Fruit fly (Drosophila melanogaster): ENCODE results near the gene RhoBTB.
A peak's percentile ranks its signal among the peaks of the same experiment; 100 is the strongest.

RhoBTB gene

DNA sequence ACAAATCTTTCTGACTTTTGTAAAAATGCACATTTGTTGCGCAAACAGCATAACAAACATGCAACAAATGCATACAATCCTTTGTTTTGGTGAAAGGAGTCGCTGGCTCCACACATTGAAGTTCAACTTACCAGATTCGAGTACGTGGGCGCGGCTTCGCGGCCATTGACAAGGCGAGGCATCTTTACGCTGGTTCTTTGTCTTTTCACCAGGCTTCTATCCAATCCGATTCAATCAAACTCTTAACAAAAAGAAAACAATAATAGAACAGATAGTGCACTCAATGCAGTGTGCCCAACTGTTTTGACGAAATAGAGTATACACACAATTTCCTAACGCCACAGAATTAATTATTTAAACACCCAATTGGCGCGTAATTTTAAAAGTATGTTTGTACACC is 54.1 kb downstream of the RhoBTB start, which contains the start of gene CG5262:
Gene CG5262, minus strand, starts transcription at position 294 of the 400 bp plus-strand sequence.
- no peak for TF ChIP-seq net (GFP tag; optimal IDR thresholded peaks at IDR 0.05)
- peak; percentile 13 for TF ChIP-seq CG3032 (tag; optimal IDR thresholded peaks at IDR 0.05)
- TF ChIP-seq Sox14 (GFP tag; optimal IDR thresholded peaks at IDR 0.05), result peak; percentile 87
- 0 out of 2 replicates have a peak, but pooled peaks have one; percentile 25 for TF ChIP-seq CG15336 (GFP tag; IDR thresholded peaks at IDR 0.05)

- no peak for TF ChIP-seq fkh (GFP tag; optimal IDR thresholded peaks at IDR 0.05)
Measured at dm6 chr3L:20431619-20432018, 55.6 kb downstream of the RhoBTB start.
